Worm (Caenorhabditis elegans): ENCODE measurements around the gene F55C12.19.

F55C12.19 gene

ce11 chrII:5904252-5904651 lies 38.3 kb downstream of the F55C12.19 start, which contains the start of gene tsp-18:
Gene tsp-18, plus strand, starts transcription at chrII:5904552.
- TF ChIP-seq isw-1 (GFP tag; IDR thresholded peaks at IDR 0.05) (no peak), snu-23 (GFP tag; optimal IDR thresholded peaks at IDR 0.05) (no peak), aha-1 (tag; optimal IDR thresholded peaks at IDR 0.05) (no peak), unc-62 (GFP tag; optimal IDR thresholded peaks at IDR 0.05) (no peak), C16A3.4 (tag; optimal IDR thresholded peaks at IDR 0.05) (no peak), lin-14 (GFP tag; optimal IDR thresholded peaks at IDR 0.05) (no peak), elt-3 (tag; optimal IDR thresholded peaks at IDR 0.05) (no peak), C04F5.9 (tag; optimal IDR thresholded peaks at IDR 0.05) (no peak)

DNA sequence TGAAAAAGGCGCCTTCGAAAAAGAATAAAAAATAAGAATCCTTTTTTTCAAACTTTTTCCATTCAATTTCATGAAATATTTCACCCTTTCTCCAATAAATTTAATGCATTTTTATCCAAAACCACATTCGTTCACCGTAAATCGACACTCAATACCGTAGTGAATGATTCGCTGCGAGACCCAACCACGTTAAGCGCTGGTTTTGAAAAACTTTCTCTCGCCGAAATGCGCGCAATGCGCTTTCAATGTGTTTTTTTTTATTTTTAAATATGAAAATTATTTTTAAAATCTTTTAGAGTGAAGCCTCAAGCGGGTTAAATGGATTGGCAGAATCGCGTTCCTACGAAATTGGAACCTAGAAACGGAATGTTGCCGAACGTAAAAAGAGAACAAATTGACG lies 40.3 kb downstream of the F55C12.19 start, which contains the start of gene F59G1.8:
Gene F59G1.8 (plus strand): TSS at position 293 of the 400 bp plus-strand sequence.
- TF ChIP-seq nhr-47 (tag; optimal IDR thresholded peaks at IDR 0.05) (no peak), lin-14 (GFP tag; optimal IDR thresholded peaks at IDR 0.05) (no peak), ztf-11 (tag; optimal IDR thresholded peaks at IDR 0.05) (no peak), nhr-84 (tag; optimal IDR thresholded peaks at IDR 0.05) (no peak), lin-35 (GFP tag; optimal IDR thresholded peaks at IDR 0.05) (no peak), elt-2 (tag; optimal IDR thresholded peaks at IDR 0.05) (no peak), unc-86 (tag; optimal IDR thresholded peaks at IDR 0.05) (no peak), isw-1 (GFP tag; IDR thresholded peaks at IDR 0.05) (no peak), ztf-4 (tag; optimal IDR thresholded peaks at IDR 0.05) (no peak)

DNA sequence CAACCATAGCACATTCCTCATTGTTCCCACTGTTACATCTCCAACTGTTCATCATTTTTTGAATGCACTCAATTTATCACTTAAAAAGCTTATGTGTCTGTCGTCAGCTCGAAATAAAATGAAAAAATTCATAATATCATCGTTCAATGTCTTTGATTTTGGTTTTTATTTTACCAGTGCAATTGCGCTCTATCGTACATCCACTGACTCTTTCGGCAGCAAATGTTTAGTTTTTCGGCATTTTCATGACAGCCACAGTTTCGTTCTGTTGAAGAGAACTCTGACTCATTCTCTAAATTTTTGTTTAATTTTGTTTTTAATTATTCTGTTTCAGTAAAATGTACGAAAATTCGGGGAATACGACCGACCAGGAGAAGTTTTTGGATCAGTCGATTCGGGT lies 41.5 kb downstream of the F55C12.19 start, which contains the start of gene vps-35:
Gene vps-35 (plus strand): TSS at position 335 of the 400 bp plus-strand sequence.
- TF ChIP-seq egl-27 (tag; optimal IDR thresholded peaks at IDR 0.05) (no peak), fkh-4 (tag; optimal IDR thresholded peaks at IDR 0.05; ENCODE audit: borderline replicate concordance) (no peak), isw-1 (GFP tag; IDR thresholded peaks at IDR 0.05) (no peak), irx-1 (tag; optimal IDR thresholded peaks at IDR 0.05) (no peak), ceh-82 (tag; optimal IDR thresholded peaks at IDR 0.05) (no peak), lin-35 (GFP tag; optimal IDR thresholded peaks at IDR 0.05) (peak; percentile 31 to 70), F16B12.6 (tag; optimal IDR thresholded peaks at IDR 0.05) (no peak), sup-37 (GFP tag; optimal IDR thresholded peaks at IDR 0.05) (no peak), mdl-1 (tag; optimal IDR thresholded peaks at IDR 0.05) (no peak), Y116A8C.19 (tag; optimal IDR thresholded peaks at IDR 0.05; ENCODE audit: borderline replicate concordance) (no peak), C34B4.2 (tag; optimal IDR thresholded peaks at IDR 0.05) (no peak), hlh-4 (tag; optimal IDR thresholded peaks at IDR 0.05) (no peak), lsy-2 (tag; optimal IDR thresholded peaks at IDR 0.05) (peak; percentile 19 to 62), ets-5 (GFP tag; IDR thresholded peaks at IDR 0.05) (no peak), lin-13 (GFP tag; optimal IDR thresholded peaks at IDR 0.05) (no peak), blmp-1 (tag; optimal IDR thresholded peaks at IDR 0.05) (peak; percentile 64), fkh-8 (tag; optimal IDR thresholded peaks at IDR 0.05) (no peak), unc-30 (tag; optimal IDR thresholded peaks at IDR 0.05) (no peak), C04F5.9 (tag; optimal IDR thresholded peaks at IDR 0.05) (no peak), tbx-2 (tag; optimal IDR thresholded peaks at IDR 0.05) (no peak), fkh-10 (GFP tag; optimal IDR thresholded peaks at IDR 0.05) (no peak), skn-1 (tag; optimal IDR thresholded peaks at IDR 0.05) (peak; percentile 32), unc-130 (tag; optimal IDR thresholded peaks at IDR 0.05) (no peak), ztf-4 (tag; optimal IDR thresholded peaks at IDR 0.05) (no peak), nhr-12 (tag; optimal IDR thresholded peaks at IDR 0.05) (no peak), ama-1 (optimal IDR thresholded peaks at IDR 0.05) (no peak), aha-1 (tag; optimal IDR thresholded peaks at IDR 0.05) (no peak), C16A3.4 (tag; optimal IDR thresholded peaks at IDR 0.05) (peak; percentile 47), grh-1 (GFP tag; IDR thresholded peaks at IDR 0.05) (no peak), nhr-84 (tag; optimal IDR thresholded peaks at IDR 0.05) (no peak), ces-1 (GFP tag; optimal IDR thresholded peaks at IDR 0.05) (no peak), nhr-47 (tag; optimal IDR thresholded peaks at IDR 0.05) (no peak), nhr-28 (tag; optimal IDR thresholded peaks at IDR 0.05) (no peak), unc-86 (tag; optimal IDR thresholded peaks at IDR 0.05) (no peak), nhr-237 (tag; optimal IDR thresholded peaks at IDR 0.05) (no peak), rnt-1 (tag; optimal IDR thresholded peaks at IDR 0.05) (no peak), hpl-2 (GFP tag; optimal IDR thresholded peaks at IDR 0.05) (no peak), jun-1 (tag; optimal IDR thresholded peaks at IDR 0.05) (no peak), nhr-90 (tag; optimal IDR thresholded peaks at IDR 0.05; ENCODE audit: poor library complexity) (no peak), sptf-1 (tag; optimal IDR thresholded peaks at IDR 0.05) (no peak), ceh-8 (GFP tag; optimal IDR thresholded peaks at IDR 0.05) (no peak), ceh-90 (tag; optimal IDR thresholded peaks at IDR 0.05) (no peak), lin-14 (GFP tag; optimal IDR thresholded peaks at IDR 0.05) (no peak)

Data from whole organism, L1 larva.